Worm (Caenorhabditis elegans) whole organism, early embryonic: ENCODE data around the gene F59E11.7.

Source experiments
- B0310.2 ChIP-seq: sonication (generic microtip); optimal IDR thresholded peaks from 2 replicates; lab custom pipeline; 2016; ENCODE audit warnings: mild to moderate bottlenecking, missing genetic modification characterization, missing compliant biosample characterization
- ama-1 ChIP-seq: fragments of 150-350 bp; optimal IDR thresholded peaks from 2 replicates; lab custom pipeline; 2014

DNA sequence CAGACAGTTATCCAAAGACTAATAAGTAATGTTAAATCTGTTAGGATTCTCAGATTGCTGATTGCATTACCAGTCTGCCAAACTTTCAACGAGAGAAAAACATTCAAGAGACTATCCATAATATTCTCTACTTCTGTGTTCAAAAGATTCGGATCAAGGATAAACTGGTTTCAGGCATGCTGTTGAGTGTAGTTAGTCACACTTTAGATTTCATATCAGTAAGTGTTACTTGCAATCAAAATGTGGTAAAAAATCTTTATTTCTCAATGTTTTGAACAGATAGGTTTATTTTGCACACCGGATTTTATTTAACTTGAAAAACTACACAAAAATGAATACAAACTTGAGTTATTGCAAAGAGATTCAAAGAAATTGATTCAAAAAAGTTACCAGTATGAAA is 32.0 kb downstream of the F59E11.7 start, which contains the start of gene oac-41:
- no peak for TF ChIP-seq B0310.2 (tag; lab: Kevin White, UChicago)
- no peak for TF ChIP-seq ama-1 (lab: Kevin White, UChicago)
